Fruit fly (Drosophila melanogaster) S2 (cell line): ENCODE measurements around the gene Cyt-c-d.

Experiments used
- CG8478 ChIP-seq: fragments of >200 bp; optimal IDR thresholded peaks from 2 replicates; lab custom pipeline; 2018
- CTCF ChIP-seq, 2 experiments: fragments of >200 bp; optimal IDR thresholded peaks; 2 replicates each; lab custom pipeline; 2018

DNA sequence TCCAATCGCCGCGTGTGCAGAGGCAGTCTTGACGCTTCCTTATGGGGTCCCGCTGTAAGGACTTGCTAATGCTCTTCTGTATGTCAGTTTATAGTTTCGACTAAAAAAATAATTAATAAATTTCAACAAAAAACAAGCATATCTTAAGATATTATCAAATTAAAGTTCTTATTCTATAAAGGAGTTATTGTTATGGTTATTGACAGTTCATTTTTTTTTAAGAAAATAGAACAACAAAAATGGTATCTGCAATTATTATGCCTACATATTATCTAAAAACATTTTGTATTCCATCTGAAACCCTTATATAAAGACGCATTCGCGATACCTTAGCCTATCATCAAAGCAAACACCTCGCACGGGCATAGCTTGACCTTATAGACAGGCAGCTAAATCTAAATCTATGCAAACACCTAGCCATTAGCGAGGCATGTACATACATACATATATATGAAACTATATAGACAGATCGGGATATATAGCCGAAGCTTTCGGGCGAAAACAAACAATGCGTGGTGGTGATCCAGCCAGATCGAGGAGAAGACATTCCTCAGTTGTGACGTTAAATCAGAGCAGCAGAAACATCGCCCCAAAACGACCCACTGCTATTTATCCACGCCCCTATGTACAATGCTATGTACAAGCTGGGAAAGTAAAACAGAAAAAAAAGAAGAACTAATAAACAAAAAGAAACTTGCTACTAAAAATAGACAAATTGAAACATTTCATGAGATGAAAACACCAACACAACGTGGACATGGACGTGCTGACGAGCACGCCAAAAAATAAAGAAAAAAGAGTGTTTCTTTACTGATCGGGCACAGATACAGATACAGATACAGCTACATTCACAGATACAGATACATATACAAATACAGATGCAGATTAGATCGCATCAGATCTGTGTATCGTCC, 45.1 kb downstream of the Cyt-c-d start, which contains the start of gene ppk17:
- TF ChIP-seq CTCF (optimal IDR thresholded peaks at IDR 0.05; lab: Kevin White, UChicago) = no peak
- TF ChIP-seq CG8478 (lab: Kevin White, UChicago) = no peak
